Worm (Caenorhabditis elegans) whole organism, L2 larva: Measurements from ENCODE around the gene Y48B6A.1.

Experiments
- ZK546.5 ChIP-seq: sonication (generic microtip); optimal IDR thresholded peaks from 2 replicates; lab custom pipeline; 2017; ENCODE audit warnings: missing biosample characterization, missing genetic modification characterization
- mdl-1 ChIP-seq, 2 experiments: fragments of 150-350 bp in 1 of 2; sonication (generic microtip) in 1 of 2; optimal IDR thresholded peaks; 2 replicates each; lab custom pipeline; 2017; ENCODE audit warnings: missing biosample characterization in 2 of 2, missing genetic modification characterization in 2 of 2

DNA sequence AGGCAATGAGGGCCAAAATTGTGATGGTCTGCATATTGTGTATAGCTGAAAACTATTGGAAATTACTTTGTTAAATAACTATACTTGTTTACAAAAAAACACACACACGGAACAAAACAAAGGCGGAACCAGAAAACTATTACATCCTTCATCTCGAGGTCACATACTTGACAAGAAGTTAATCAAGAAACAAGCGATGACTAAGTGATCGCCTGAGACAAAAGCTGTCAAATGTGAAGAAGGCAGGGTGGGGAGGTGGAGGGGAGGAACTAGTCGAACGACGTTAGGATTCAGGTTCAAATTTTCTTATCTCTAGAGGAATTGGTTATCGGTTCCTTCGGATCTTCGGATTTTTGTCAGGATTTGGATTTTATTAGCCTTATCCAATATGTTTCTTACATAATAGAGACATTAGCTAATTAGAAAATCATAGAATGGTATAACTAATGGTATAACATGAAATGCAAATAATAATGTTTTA, 44.9 kb downstream of the Y48B6A.1 start, which contains the start of gene cpg-7:
- TF ChIP-seq mdl-1 (tag; optimal IDR thresholded peaks at IDR 0.05; lab: Kevin White, UChicago) (no peak), ZK546.5 (no peak)
